Fruit fly (Drosophila melanogaster) whole organism, embryonic: ENCODE data around the gene Myo28B1.

Experiments used
- Asciz ChIP-seq: fragments of 200-800 bp; sonication (Bioruptor generic); optimal IDR thresholded peaks from 2 replicates; lab custom pipeline; 2017; ENCODE audit warnings: missing biosample characterization, mild to moderate bottlenecking, missing genetic modification characterization, missing genetic modification reagents
- Atf6 ChIP-seq: fragments of 200-800 bp; sonication (Bioruptor generic); IDR thresholded peaks from 2 replicates; pipeline ENCODE4 v1.3.6; 2022; ENCODE audit warnings: missing biosample characterization, missing genetic modification characterization
- CG10209 ChIP-seq: fragments of 200-800 bp; sonication (Bioruptor generic); optimal IDR thresholded peaks from 3 replicates; lab custom pipeline; 2017; ENCODE audit warnings: missing biosample characterization, mild to moderate bottlenecking, missing genetic modification characterization, missing genetic modification reagents
- CG1024 ChIP-seq: fragments of 200-800 bp; sonication (Bioruptor generic); IDR thresholded peaks from 2 replicates; pipeline ENCODE4 v1.3.6; 2022; ENCODE audit warnings: missing biosample characterization, missing genetic modification characterization
- CG10543 ChIP-seq: fragments of 200-800 bp; sonication (Bioruptor generic); optimal IDR thresholded peaks from 3 replicates; lab custom pipeline; 2017; ENCODE audit warnings: missing biosample characterization, mild to moderate bottlenecking, missing genetic modification characterization, moderate library complexity
- CG12071 ChIP-seq: fragments of 200-800 bp; sonication (Bioruptor generic); optimal IDR thresholded peaks from 3 replicates; lab custom pipeline; 2018; ENCODE audit warnings: missing biosample characterization, mild to moderate bottlenecking, missing genetic modification characterization
- CG1233 ChIP-seq: fragments of 200-800 bp; sonication (Bioruptor generic); optimal IDR thresholded peaks from 4 replicates; lab custom pipeline; 2018; ENCODE audit warnings: missing biosample characterization, mild to moderate bottlenecking, missing genetic modification characterization
- CG12769 ChIP-seq: fragments of 200-800 bp; sonication (Bioruptor generic); optimal IDR thresholded peaks from 2 replicates; lab custom pipeline; 2019; ENCODE audit warnings: missing biosample characterization, mild to moderate bottlenecking, missing genetic modification characterization, moderate library complexity
- CG14667 ChIP-seq: fragments of 200-800 bp; sonication (Bioruptor generic); IDR thresholded peaks from 2 replicates; pipeline ENCODE4 v1.3.6; 2022; ENCODE audit warnings: missing biosample characterization, missing genetic modification characterization
- CG1529 ChIP-seq: fragments of 200-800 bp; sonication (Bioruptor generic); optimal IDR thresholded peaks from 3 replicates; lab custom pipeline; 2018; ENCODE audit warnings: missing biosample characterization, missing genetic modification characterization
- CG15514 ChIP-seq: fragments of 200-800 bp; sonication (Bioruptor generic); optimal IDR thresholded peaks from 3 replicates; lab custom pipeline; 2017; ENCODE audit warnings: missing biosample characterization, missing genetic modification characterization, mild to moderate bottlenecking, moderate library complexity, missing genetic modification reagents
- CG15696 ChIP-seq: fragments of 200-800 bp; sonication (Bioruptor generic); optimal IDR thresholded peaks from 2 replicates; lab custom pipeline; 2019; ENCODE audit warnings: missing biosample characterization, mild to moderate bottlenecking, missing genetic modification characterization, moderate library complexity
- CG16863 ChIP-seq: fragments of 200-800 bp; sonication (Bioruptor generic); optimal IDR thresholded peaks from 3 replicates; lab custom pipeline; 2016; ENCODE audit warnings: missing biosample characterization, missing genetic modification characterization
- CG17568 ChIP-seq: fragments of 200-800 bp; sonication (Bioruptor generic); optimal IDR thresholded peaks from 2 replicates; lab custom pipeline; 2018; ENCODE audit warnings: missing biosample characterization, mild to moderate bottlenecking, missing genetic modification characterization, moderate library complexity
- CG1792 ChIP-seq: fragments of 200-800 bp; sonication (Bioruptor generic); optimal IDR thresholded peaks from 2 replicates; lab custom pipeline; 2016; ENCODE audit warnings: missing biosample characterization, missing genetic modification characterization
- CG18262 ChIP-seq: fragments of 200-800 bp; optimal IDR thresholded peaks from 3 replicates; lab custom pipeline; 2019; ENCODE audit warnings: missing biosample characterization, mild to moderate bottlenecking, missing genetic modification characterization, moderate library complexity
- CG18599 ChIP-seq: fragments of 200-800 bp; sonication (Bioruptor generic); optimal IDR thresholded peaks from 3 replicates; lab custom pipeline; 2017; ENCODE audit warnings: missing biosample characterization, missing genetic modification characterization, mild to moderate bottlenecking, moderate library complexity, missing genetic modification reagents
- CG2712 ChIP-seq: fragments of 200-800 bp; optimal IDR thresholded peaks from 3 replicates; lab custom pipeline; 2019; ENCODE audit warnings: missing biosample characterization, mild to moderate bottlenecking, missing genetic modification characterization, moderate library complexity
- CG31441 ChIP-seq: fragments of 200-800 bp; sonication (Bioruptor generic); IDR thresholded peaks from 2 replicates; pipeline ENCODE4 v1.3.6; 2022; ENCODE audit warnings: missing biosample characterization, missing genetic modification characterization
- CG3281 ChIP-seq: fragments of 200-800 bp; sonication (Bioruptor generic); optimal IDR thresholded peaks from 3 replicates; lab custom pipeline; 2017; ENCODE audit warnings: missing biosample characterization, mild to moderate bottlenecking, missing genetic modification characterization
- CG4424 ChIP-seq: fragments of 200-800 bp; sonication (Bioruptor generic); optimal IDR thresholded peaks from 3 replicates; lab custom pipeline; 2016; ENCODE audit warnings: missing biosample characterization, missing genetic modification characterization
- CG6683 ChIP-seq: fragments of 200-800 bp; sonication (Bioruptor generic); optimal IDR thresholded peaks from 2 replicates; lab custom pipeline; 2017; ENCODE audit warnings: missing biosample characterization, mild to moderate bottlenecking, missing genetic modification characterization, missing genetic modification reagents
- CG7987 ChIP-seq: fragments of 200-800 bp; sonication (Bioruptor generic); optimal IDR thresholded peaks from 2 replicates; lab custom pipeline; 2018; ENCODE audit warnings: missing biosample characterization, mild to moderate bottlenecking, missing genetic modification characterization, moderate library complexity
- CG9727 ChIP-seq: fragments of 200-800 bp; sonication (Bioruptor generic); optimal IDR thresholded peaks from 3 replicates; lab custom pipeline; 2017; ENCODE audit warnings: missing biosample characterization, mild to moderate bottlenecking, missing genetic modification characterization
- Ets97D ChIP-seq: fragments of 200-800 bp; sonication (Bioruptor generic); optimal IDR thresholded peaks from 3 replicates; lab custom pipeline; 2016; ENCODE audit warnings: missing biosample characterization, missing genetic modification characterization
- Hmr ChIP-seq: fragments of 200-800 bp; sonication (Bioruptor generic); optimal IDR thresholded peaks from 3 replicates; lab custom pipeline; 2017; ENCODE audit warnings: mild to moderate bottlenecking, missing biosample characterization, missing genetic modification reagents, missing genetic modification characterization
- Hr3 ChIP-seq: fragments of 200-800 bp; sonication (Bioruptor generic); optimal IDR thresholded peaks from 3 replicates; lab custom pipeline; 2016; ENCODE audit warnings: missing biosample characterization, missing genetic modification characterization
- Mes4 ChIP-seq: fragments of 200-800 bp; sonication (Bioruptor generic); optimal IDR thresholded peaks from 2 replicates; lab custom pipeline; 2016; ENCODE audit warnings: missing biosample characterization, missing genetic modification characterization
- Neu2 ChIP-seq: fragments of 200-800 bp; sonication (Bioruptor generic); optimal IDR thresholded peaks from 3 replicates; lab custom pipeline; 2016; ENCODE audit warnings: missing biosample characterization, missing genetic modification characterization, borderline replicate concordance
- Pdp1 ChIP-seq, 2 experiments: fragments of 200-800 bp; sonication (Bioruptor generic); optimal IDR thresholded peaks; 3 replicates each; lab custom pipeline; 2016; ENCODE audit warnings: missing biosample characterization in 2 of 2, missing genetic modification characterization in 2 of 2, mild to moderate bottlenecking in 1 of 2, moderate library complexity in 1 of 2
- Sox100B ChIP-seq: fragments of 200-800 bp; sonication (Bioruptor generic); optimal IDR thresholded peaks from 3 replicates; lab custom pipeline; 2018; ENCODE audit warnings: missing biosample characterization, mild to moderate bottlenecking, missing genetic modification characterization
- Trl ChIP-seq, 3 experiments: fragments of >200 bp in 2 of 3; fragments of 200-800 bp in 1 of 3; sonication (Bioruptor generic) in 1 of 3; optimal IDR thresholded peaks; 2 replicates in 1 of 3; 3 replicates in 2 of 3; lab custom pipeline; 2016 to 2017; ENCODE audit warnings: missing biosample characterization in 1 of 3, missing genetic modification characterization in 1 of 3
- Xrp1 ChIP-seq: fragments of 200-800 bp; sonication (Bioruptor generic); IDR thresholded peaks from 2 replicates; pipeline ENCODE4 v1.3.6; 2022; ENCODE audit warnings: missing biosample characterization, missing genetic modification characterization
- az2 ChIP-seq: fragments of 200-800 bp; sonication (Bioruptor generic); optimal IDR thresholded peaks from 3 replicates; lab custom pipeline; 2016; ENCODE audit warnings: missing biosample characterization, missing genetic modification characterization
- cg ChIP-seq: fragments of 200-800 bp; sonication (Bioruptor generic); optimal IDR thresholded peaks from 3 replicates; lab custom pipeline; 2019; ENCODE audit warnings: missing biosample characterization, mild to moderate bottlenecking, missing genetic modification characterization, moderate library complexity
- chm ChIP-seq: fragments of 200-800 bp; sonication (Bioruptor generic); IDR thresholded peaks from 2 replicates; pipeline ENCODE4 v1.3.6; 2022; ENCODE audit warnings: missing biosample characterization, missing genetic modification characterization
- crp ChIP-seq, 2 experiments: fragments of 200-800 bp; sonication (Bioruptor generic); optimal IDR thresholded peaks; 2 replicates in 1 of 2; 3 replicates in 1 of 2; lab custom pipeline; 2017; ENCODE audit warnings: missing biosample characterization in 2 of 2, missing genetic modification characterization in 2 of 2, mild to moderate bottlenecking in 1 of 2, moderate library complexity in 1 of 2
- dmrt11E ChIP-seq: fragments of 200-800 bp; sonication (Bioruptor generic); optimal IDR thresholded peaks from 3 replicates; lab custom pipeline; 2018; ENCODE audit warnings: missing biosample characterization, mild to moderate bottlenecking, missing genetic modification characterization, moderate library complexity
- ftz-f1 ChIP-seq: fragments of 200-800 bp; sonication (Bioruptor generic); optimal IDR thresholded peaks from 2 replicates; lab custom pipeline; 2016; ENCODE audit warnings: missing biosample characterization, missing genetic modification characterization
- fu2 ChIP-seq: fragments of 200-800 bp; sonication (Bioruptor generic); optimal IDR thresholded peaks from 2 replicates; lab custom pipeline; 2016; ENCODE audit warnings: missing biosample characterization, missing genetic modification characterization
- gcm2 ChIP-seq: fragments of 200-800 bp; sonication (Bioruptor generic); optimal IDR thresholded peaks from 2 replicates; lab custom pipeline; 2016; ENCODE audit warnings: missing biosample characterization, missing genetic modification characterization
- gsb-n ChIP-seq: fragments of 200-800 bp; sonication (Bioruptor generic); optimal IDR thresholded peaks from 3 replicates; lab custom pipeline; 2018; ENCODE audit warnings: missing biosample characterization, mild to moderate bottlenecking, missing genetic modification characterization
- her ChIP-seq: fragments of 200-800 bp; sonication (Bioruptor generic); optimal IDR thresholded peaks from 2 replicates; lab custom pipeline; 2016; ENCODE audit warnings: missing biosample characterization, missing genetic modification characterization
- lab ChIP-seq: fragments of 200-800 bp; sonication (Bioruptor generic); optimal IDR thresholded peaks from 3 replicates; lab custom pipeline; 2017; ENCODE audit warnings: missing biosample characterization, missing genetic modification characterization, mild to moderate bottlenecking, moderate library complexity, missing genetic modification reagents
- lola ChIP-seq, 3 experiments: fragments of >200 bp in 2 of 3; fragments of 200-800 bp in 1 of 3; sonication (Bioruptor generic) in 1 of 3; optimal IDR thresholded peaks; 2 replicates each; lab custom pipeline; 2017 to 2019; ENCODE audit warnings: missing biosample characterization in 3 of 3, missing genetic modification characterization in 3 of 3, mild to moderate bottlenecking in 1 of 3, moderate library complexity in 1 of 3
- odd ChIP-seq: fragments of 200-800 bp; sonication (Bioruptor generic); optimal IDR thresholded peaks from 2 replicates; lab custom pipeline; 2017; ENCODE audit warnings: missing biosample characterization, mild to moderate bottlenecking, missing genetic modification characterization
- otp ChIP-seq: fragments of 200-800 bp; sonication (Bioruptor generic); IDR thresholded peaks from 3 replicates; pipeline ENCODE4, ENCODE4 v1.3.6; 2022; ENCODE audit warnings: missing biosample characterization, missing genetic modification characterization
- pnt ChIP-seq: fragments of 200-800 bp; sonication (Bioruptor generic); optimal IDR thresholded peaks from 3 replicates; lab custom pipeline; 2016; ENCODE audit warnings: missing biosample characterization, missing genetic modification characterization

Gene Myo28B1

dm6 chr2L:7628382-7628965 is 37.4 kb upstream of the Myo28B1 start (continued):
- TF ChIP-seq CG1233 (GFP tag; lab: Kevin White, UChicago) (peak; percentile 27), cg (GFP tag; lab: Kevin White, UChicago) (no peak), Atf6 (GFP tag; lab: Robert Waterston, UW) (0 out of 2 replicates have a peak, but pooled peaks have one; percentile 10), pnt (GFP tag; lab: Kevin White, UChicago) (peak; percentile 1), her (GFP tag; lab: Kevin White, UChicago) (no peak), CG10543 (GFP tag; lab: Kevin White, UChicago) (peak; percentile 17), Pdp1 (GFP tag; optimal IDR thresholded peaks at IDR 0.05; lab: Kevin White, UChicago) (no peak), odd (GFP tag; lab: Kevin White, UChicago) (peak; percentile 39), Xrp1 (GFP tag; lab: Robert Waterston, UW) (peak; percentile 39; the same call in 1 of the 2 replicates), lola (GFP tag; optimal IDR thresholded peaks at IDR 0.05; lab: Kevin White, UChicago) (peak in 1 of 3 experiments; percentile 12), Trl (optimal IDR thresholded peaks at IDR 0.05; lab: Kevin White, UChicago) (no peak), Trl (GFP tag; optimal IDR thresholded peaks at IDR 0.05; lab: Kevin White, UChicago) (peak; percentile 24), Hr3 (GFP tag; lab: Kevin White, UChicago) (no peak), ftz-f1 (GFP tag; lab: Kevin White, UChicago) (no peak), CG15514 (GFP tag; lab: Kevin White, UChicago) (peak; percentile 46), Hmr (GFP tag; lab: Kevin White, UChicago) (peak; percentile 15), Neu2 (GFP tag; lab: Kevin White, UChicago) (no peak), Ets97D (GFP tag; lab: Kevin White, UChicago) (no peak), CG16863 (GFP tag; lab: Kevin White, UChicago) (peak; percentile 7), Mes4 (GFP tag; lab: Kevin White, UChicago) (no peak), CG1792 (GFP tag; lab: Kevin White, UChicago) (peak; percentile 12), CG17568 (GFP tag; lab: Kevin White, UChicago) (peak; percentile 23), CG18599 (GFP tag; lab: Kevin White, UChicago) (peak; percentile 27), CG15696 (peak; percentile 48), otp (GFP tag; lab: Robert Waterston, UW) (peak; percentile 38; the same call in 1 of the 3 replicates), CG18262 (tag; lab: Kevin White, UChicago) (peak; percentile 21), CG12071 (peak; percentile 28), CG6683 (GFP tag; lab: Kevin White, UChicago) (peak; percentile 20), Asciz (GFP tag; lab: Kevin White, UChicago) (peak; percentile 38), CG4424 (GFP tag; lab: Kevin White, UChicago) (peak; percentile 20), fu2 (no peak), crp (GFP tag; optimal IDR thresholded peaks at IDR 0.05; lab: Kevin White, UChicago) (no peak), az2 (GFP tag; lab: Kevin White, UChicago) (no peak), lab (peak; percentile 85), gcm2 (no peak), CG1529 (GFP tag; lab: Kevin White, UChicago) (peak; percentile 2), CG12769 (tag; lab: Kevin White, UChicago) (peak; percentile 73), Sox100B (GFP tag; lab: Kevin White, UChicago) (peak; percentile 8), CG10209 (GFP tag; lab: Kevin White, UChicago) (peak; percentile 15), CG1024 (GFP tag; lab: Robert Waterston, UW) (no peak), CG9727 (GFP tag; lab: Kevin White, UChicago) (peak; percentile 21), chm (GFP tag; lab: Robert Waterston, UW) (peak; percentile 21; the same call in 1 of the 2 replicates), CG14667 (GFP tag; lab: Robert Waterston, UW) (peak; percentile 9; the same call in 1 of the 2 replicates), CG3281 (GFP tag; lab: Kevin White, UChicago) (peak; percentile 37), CG2712 (peak; percentile 16), gsb-n (peak; percentile 21), CG7987 (GFP tag; lab: Kevin White, UChicago) (peak; percentile 49), dmrt11E (tag; lab: Kevin White, UChicago) (peak; percentile 34), CG31441 (GFP tag; lab: Robert Waterston, UW) (no peak)
